Fruit fly (Drosophila melanogaster): ENCODE results near the gene GluRIB.
A peak's percentile ranks its signal among the peaks of the same experiment; 100 is the strongest.

The GluRIB gene

DNA sequence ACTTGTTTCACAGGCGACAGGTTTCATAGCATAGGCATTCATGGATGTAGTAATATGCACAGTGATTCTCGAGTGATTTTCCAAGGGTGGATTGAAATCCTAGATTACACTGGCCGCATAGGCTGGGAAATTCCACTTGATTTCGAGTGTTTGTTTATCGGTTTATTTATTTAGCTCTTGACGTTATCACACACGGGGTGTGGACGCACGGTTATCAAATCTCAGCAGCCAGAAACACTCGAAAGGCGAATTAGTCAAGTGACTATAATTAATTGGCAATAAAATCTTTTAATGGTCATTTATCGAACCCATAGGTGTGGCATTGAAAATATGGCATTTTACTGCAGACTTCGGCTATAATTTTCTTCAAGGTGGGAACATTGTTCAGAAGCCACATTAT lies 42.1 kb upstream of the GluRIB start:
- TF ChIP-seq Drgx (GFP tag; IDR thresholded peaks at IDR 0.05) (peak; percentile 26; the same call in 1 of the 2 replicates), dm (GFP tag; optimal IDR thresholded peaks at IDR 0.05) (no peak), exex (tag; optimal IDR thresholded peaks at IDR 0.05) (peak; percentile 94), insv (GFP tag; optimal IDR thresholded peaks at IDR 0.05) (no peak), Asciz (GFP tag; optimal IDR thresholded peaks at IDR 0.05) (no peak), eve (GFP tag; optimal IDR thresholded peaks at IDR 0.05) (no peak), vnd (GFP tag; IDR thresholded peaks at IDR 0.05; ENCODE audit: partially characterized antibody) (peak; percentile 71), CG34376 (GFP tag; optimal IDR thresholded peaks at IDR 0.05) (peak; percentile 34), Dref (GFP tag; IDR thresholded peaks at IDR 0.05) (no peak), Vsx1 (GFP tag; optimal IDR thresholded peaks at IDR 0.05) (peak; percentile 76), CG14710 (tag; optimal IDR thresholded peaks at IDR 0.05) (no peak), hth (optimal IDR thresholded peaks at IDR 0.05) (no peak), hkb (optimal IDR thresholded peaks at IDR 0.05) (no peak), hkb (GFP tag; IDR thresholded peaks at IDR 0.05) (no peak), zen2 (GFP tag; IDR thresholded peaks at IDR 0.05; ENCODE audit: partially characterized antibody) (no peak), chn (GFP tag; optimal IDR thresholded peaks at IDR 0.05) (no peak), CG8290 (GFP tag; optimal IDR thresholded peaks at IDR 0.05) (no peak), CG8290 (tag; optimal IDR thresholded peaks at IDR 0.05) (peak in 1 of 2 experiments; percentile 11), pum (GFP tag; optimal IDR thresholded peaks at IDR 0.05) (no peak), sisA (GFP tag; IDR thresholded peaks at IDR 0.05) (no peak), NfI (GFP tag; optimal IDR thresholded peaks at IDR 0.05) (peak; percentile 14), stc (GFP tag; IDR thresholded peaks at IDR 0.05) (no peak), yki (optimal IDR thresholded peaks at IDR 0.05) (no peak), unpg (GFP tag; optimal IDR thresholded peaks at IDR 0.05) (peak; percentile 10), ac (GFP tag; optimal IDR thresholded peaks at IDR 0.05) (no peak), CG14441 (GFP tag; IDR thresholded peaks at IDR 0.05) (no peak), Xrp1 (GFP tag; IDR thresholded peaks at IDR 0.05) (0 out of 2 replicates have a peak, but pooled peaks have one; percentile 9), Med (GFP tag) (peak; percentile 39), Dp (GFP tag; optimal IDR thresholded peaks at IDR 0.05) (no peak), Nf-YC (tag; optimal IDR thresholded peaks at IDR 0.05) (no peak), CG11398 (GFP tag; optimal IDR thresholded peaks at IDR 0.05) (no peak), Mad (GFP tag; optimal IDR thresholded peaks at IDR 0.05) (no peak), Oaz (GFP tag; IDR thresholded peaks at IDR 0.05) (no peak), grn (GFP tag; optimal IDR thresholded peaks at IDR 0.05) (peak; percentile 78), HmgZ (tag; optimal IDR thresholded peaks at IDR 0.05) (peak; percentile 2), CG17385 (GFP tag; optimal IDR thresholded peaks at IDR 0.05) (no peak), Hey (tag; optimal IDR thresholded peaks at IDR 0.05) (peak; percentile 6), sens-2 (GFP tag; IDR thresholded peaks at IDR 0.05) (peak; percentile 65), GATAe (GFP tag; conservative IDR thresholded peaks at IDR 0.05) (peak; percentile 70; the same call in 1 of the 2 replicates), maf-S (GFP tag; optimal IDR thresholded peaks at IDR 0.05) (no peak), gro (GFP tag; optimal IDR thresholded peaks at IDR 0.05) (peak; percentile 25), Scr (GFP tag; IDR thresholded peaks at IDR 0.05; ENCODE audit: partially characterized antibody) (no peak), zen (tag; optimal IDR thresholded peaks at IDR 0.05) (no peak), ken (GFP tag; IDR thresholded peaks at IDR 0.05) (no peak), CG6175 (GFP tag; IDR thresholded peaks at IDR 0.05) (no peak), sens (GFP tag) (peak; percentile 50), sug (tag; optimal IDR thresholded peaks at IDR 0.05) (peak; percentile 87), Nf-YB (GFP tag; optimal IDR thresholded peaks at IDR 0.05) (no peak), CG2120 (GFP tag; optimal IDR thresholded peaks at IDR 0.05) (no peak), Atf6 (GFP tag; IDR thresholded peaks at IDR 0.05) (0 out of 2 replicates have a peak, but pooled peaks have one; percentile 23)

Data from whole organism, embryonic.